Worm (Caenorhabditis elegans) whole organism, L4 larva: ENCODE results near the gene R10E9.4.

Experiments
- F37D6.2 ChIP-seq: sonication (generic microtip); optimal IDR thresholded peaks from 2 replicates; lab custom pipeline; 2016; ENCODE audit warnings: mild to moderate bottlenecking, missing genetic modification characterization, missing compliant biosample characterization
- F49E8.2 ChIP-seq: sonication (generic microtip); optimal IDR thresholded peaks from 2 replicates; lab custom pipeline; 2016; ENCODE audit warnings: missing compliant biosample characterization, mild to moderate bottlenecking, missing genetic modification characterization, borderline replicate concordance
- T20F7.1 ChIP-seq: fragments of 200-800 bp; sonication (Bioruptor generic); optimal IDR thresholded peaks from 2 replicates; lab custom pipeline; 2018; ENCODE audit warnings: mild to moderate bottlenecking, missing genetic modification characterization, missing compliant biosample characterization
- ZK337.2 ChIP-seq: fragments of 200-800 bp; sonication (Bioruptor generic); IDR thresholded peaks from 2 replicates; pipeline ENCODE4 v1.3.6; 2022; ENCODE audit warnings: missing genetic modification reagents, missing genetic modification characterization, missing compliant biosample characterization
- ZK546.5 ChIP-seq, 2 experiments: sonication (generic microtip); optimal IDR thresholded peaks; 2 replicates each; lab custom pipeline; 2017; ENCODE audit warnings: missing biosample characterization in 2 of 2, missing genetic modification characterization in 2 of 2
- ama-1 ChIP-seq: fragments of 150-350 bp; optimal IDR thresholded peaks from 2 replicates; lab custom pipeline; 2014; ENCODE audit warnings: inconsistent platforms, mixed read lengths
- arid-1 ChIP-seq: fragments of 200-800 bp; sonication (Bioruptor generic); conservative IDR thresholded peaks from 2 replicates; pipeline ENCODE4 v1.3.6; 2022; ENCODE audit warnings: missing genetic modification reagents, missing genetic modification characterization, missing compliant biosample characterization
- ceh-20 ChIP-seq: fragments of 200-800 bp; sonication (Bioruptor generic); IDR thresholded peaks from 2 replicates; pipeline ENCODE4 v1.3.6; 2022; ENCODE audit warnings: missing genetic modification reagents, missing genetic modification characterization, missing compliant biosample characterization
- ceh-32 ChIP-seq: sonication (generic microtip); optimal IDR thresholded peaks from 2 replicates; lab custom pipeline; 2016; ENCODE audit warnings: mild to moderate bottlenecking, missing genetic modification characterization, missing compliant biosample characterization; ENCODE audit not compliant: poor library complexity
- ctbp-1 ChIP-seq: fragments of 200-800 bp; sonication (Bioruptor generic); IDR thresholded peaks from 2 replicates; pipeline ENCODE4 v1.3.6; 2022; ENCODE audit warnings: missing genetic modification reagents, missing genetic modification characterization, missing compliant biosample characterization
- daf-19 ChIP-seq: fragments of 200-800 bp; sonication (Bioruptor generic); conservative IDR thresholded peaks from 2 replicates; pipeline ENCODE4 v1.3.6; 2022; ENCODE audit warnings: missing genetic modification characterization, missing compliant biosample characterization
- daf-8 ChIP-seq: fragments of 200-800 bp; sonication (Bioruptor generic); IDR thresholded peaks from 2 replicates; pipeline ENCODE4 v1.3.6; 2022; ENCODE audit warnings: missing genetic modification characterization, missing compliant biosample characterization
- dmd-6 ChIP-seq: fragments of 200-800 bp; sonication (Bioruptor generic); IDR thresholded peaks from 2 replicates; pipeline ENCODE4 v1.3.6; 2022; ENCODE audit warnings: missing genetic modification reagents, missing genetic modification characterization, missing compliant biosample characterization
- dpl-1 ChIP-seq: fragments of 150-350 bp; optimal IDR thresholded peaks from 2 replicates; lab custom pipeline; 2014; ENCODE audit warnings: missing biosample characterization, missing genetic modification reagents, missing genetic modification characterization
- duxl-1 ChIP-seq: sonication (generic microtip); optimal IDR thresholded peaks from 2 replicates; lab custom pipeline; 2016; ENCODE audit warnings: mild to moderate bottlenecking, missing genetic modification characterization, moderate library complexity, missing compliant biosample characterization; ENCODE audit not compliant: poor library complexity
- dve-1 ChIP-seq: sonication (generic microtip); optimal IDR thresholded peaks from 2 replicates; lab custom pipeline; 2017; ENCODE audit warnings: antibody characterized with exemption, mild to moderate bottlenecking, missing genetic modification characterization, missing compliant biosample characterization; ENCODE audit not compliant: insufficient read depth
- egl-43 ChIP-seq: fragments of 200-800 bp; sonication (Bioruptor generic); IDR thresholded peaks from 2 replicates; pipeline ENCODE4 v1.3.6; 2022; ENCODE audit warnings: missing genetic modification reagents, missing genetic modification characterization, missing compliant biosample characterization
- gei-8 ChIP-seq: fragments of 200-800 bp; sonication (Bioruptor generic); optimal IDR thresholded peaks from 2 replicates; lab custom pipeline; 2018; ENCODE audit warnings: mild to moderate bottlenecking, missing genetic modification characterization, missing compliant biosample characterization
- hif-1 ChIP-seq, 2 experiments: sonication (generic microtip); optimal IDR thresholded peaks; 2 replicates each; lab custom pipeline; 2016 to 2017; ENCODE audit warnings: missing compliant biosample characterization in 2 of 2, missing genetic modification characterization in 2 of 2, missing genetic modification reagents in 2 of 2, missing genotype in 2 of 2, mild to moderate bottlenecking in 1 of 2
- hlh-11 ChIP-seq: fragments of 200-800 bp; sonication (Bioruptor generic); optimal IDR thresholded peaks from 2 replicates; lab custom pipeline; 2018; ENCODE audit warnings: mild to moderate bottlenecking, missing genetic modification characterization, missing compliant biosample characterization
- hlh-30 ChIP-seq: sonication (generic microtip); optimal IDR thresholded peaks from 2 replicates; lab custom pipeline; 2017; ENCODE audit warnings: antibody characterized with exemption, mild to moderate bottlenecking, missing genetic modification characterization, missing compliant biosample characterization; ENCODE audit not compliant: insufficient read depth
- hmg-1.1 ChIP-seq: fragments of 200-800 bp; sonication (Bioruptor generic); IDR thresholded peaks from 2 replicates; pipeline ENCODE4 v1.3.6; 2022; ENCODE audit warnings: missing genetic modification reagents, missing genetic modification characterization, missing compliant biosample characterization
- jun-1 ChIP-seq: fragments of 150-350 bp; optimal IDR thresholded peaks from 2 replicates; lab custom pipeline; 2014; ENCODE audit warnings: missing biosample characterization, missing genetic modification reagents, missing genetic modification characterization
- lin-13 ChIP-seq: fragments of 150-350 bp; optimal IDR thresholded peaks from 2 replicates; lab custom pipeline; 2014; ENCODE audit warnings: missing biosample characterization, missing genetic modification reagents, missing genetic modification characterization
- lin-29 ChIP-seq: fragments of 200-800 bp; sonication (Bioruptor generic); IDR thresholded peaks from 2 replicates; pipeline ENCODE4 v1.3.6; 2022; ENCODE audit warnings: missing genetic modification reagents, missing genetic modification characterization, missing compliant biosample characterization
- lin-38 ChIP-seq: fragments of 200-800 bp; sonication (Bioruptor generic); IDR thresholded peaks from 2 replicates; pipeline ENCODE4 v1.3.6; 2022; ENCODE audit warnings: missing genetic modification reagents, missing genetic modification characterization, missing compliant biosample characterization
- lin-39 ChIP-seq: fragments of 150-350 bp; optimal IDR thresholded peaks from 2 replicates; lab custom pipeline; 2014; ENCODE audit warnings: missing biosample characterization, missing genetic modification reagents, missing genetic modification characterization
- lir-3 ChIP-seq: sonication (generic microtip); optimal IDR thresholded peaks from 2 replicates; lab custom pipeline; 2016; ENCODE audit warnings: mild to moderate bottlenecking, missing genetic modification characterization, missing compliant biosample characterization
- mep-1 ChIP-seq: fragments of 150-350 bp; sonication (generic microtip); optimal IDR thresholded peaks from 3 replicates; lab custom pipeline; 2014; ENCODE audit warnings: missing biosample characterization, missing genetic modification characterization
- mes-2 ChIP-seq: sonication (generic microtip); optimal IDR thresholded peaks from 2 replicates; lab custom pipeline; 2016; ENCODE audit warnings: missing genotype, mild to moderate bottlenecking, missing genetic modification characterization, missing compliant biosample characterization; ENCODE audit not compliant: poor library complexity, severe bottlenecking
- mxl-2 ChIP-seq: fragments of 200-800 bp; sonication (Bioruptor generic); conservative IDR thresholded peaks from 2 replicates; pipeline ENCODE4 v1.3.6; 2022; ENCODE audit warnings: missing genetic modification reagents, missing genetic modification characterization, missing compliant biosample characterization
- mxl-3 ChIP-seq: fragments of 200-800 bp; sonication (Bioruptor generic); optimal IDR thresholded peaks from 2 replicates; lab custom pipeline; 2018; ENCODE audit warnings: mild to moderate bottlenecking, missing genetic modification characterization, missing compliant biosample characterization
- nhr-102 ChIP-seq: sonication (generic microtip); optimal IDR thresholded peaks from 2 replicates; lab custom pipeline; 2016; ENCODE audit warnings: mild to moderate bottlenecking, missing genetic modification characterization, moderate library complexity, missing compliant biosample characterization
- nhr-28 ChIP-seq: fragments of 150-350 bp; optimal IDR thresholded peaks from 2 replicates; lab custom pipeline; 2014; ENCODE audit warnings: missing biosample characterization, missing genetic modification characterization
- nhr-48 ChIP-seq: sonication (generic microtip); optimal IDR thresholded peaks from 2 replicates; lab custom pipeline; 2016; ENCODE audit warnings: mild to moderate bottlenecking, missing genetic modification characterization, missing compliant biosample characterization
- nhr-6 ChIP-seq: fragments of 150-350 bp; optimal IDR thresholded peaks from 2 replicates; lab custom pipeline; 2014; ENCODE audit warnings: missing biosample characterization, missing genetic modification characterization
- nhr-76 ChIP-seq: fragments of 150-350 bp; optimal IDR thresholded peaks from 2 replicates; lab custom pipeline; 2014; ENCODE audit warnings: missing biosample characterization, missing genetic modification characterization
- pha-4 ChIP-seq, 2 experiments: fragments of 150-350 bp in 1 of 2; fragments of 200-800 bp in 1 of 2; sonication (Bioruptor generic) in 1 of 2; IDR thresholded peaks in 1 of 2; optimal IDR thresholded peaks in 1 of 2; 2 replicates each; pipeline versions ENCODE4 v1.3.6 to Lab custom; 2014 to 2022; ENCODE audit warnings: missing genetic modification characterization in 2 of 2, missing genetic modification reagents in 2 of 2, missing biosample characterization in 1 of 2, missing compliant biosample characterization in 1 of 2
- php-3 ChIP-seq: fragments of 200-800 bp; sonication (Bioruptor generic); IDR thresholded peaks from 2 replicates; pipeline ENCODE4 v1.3.6; 2022; ENCODE audit warnings: missing genetic modification reagents, missing genetic modification characterization, missing compliant biosample characterization
- pqm-1 ChIP-seq: sonication (generic microtip); optimal IDR thresholded peaks from 2 replicates; lab custom pipeline; 2017; ENCODE audit warnings: missing biosample characterization, missing genetic modification characterization
- rbr-2 ChIP-seq: sonication (generic microtip); optimal IDR thresholded peaks from 2 replicates; lab custom pipeline; 2016; ENCODE audit warnings: missing genotype, missing genetic modification characterization, missing compliant biosample characterization
- saeg-2 ChIP-seq: fragments of 200-800 bp; sonication (Bioruptor generic); IDR thresholded peaks from 2 replicates; pipeline ENCODE4 v1.3.6; 2022; ENCODE audit warnings: missing genetic modification reagents, missing genetic modification characterization, missing compliant biosample characterization
- sdz-12 ChIP-seq: fragments of 200-800 bp; sonication (Bioruptor generic); optimal IDR thresholded peaks from 2 replicates; lab custom pipeline; 2018; ENCODE audit warnings: mild to moderate bottlenecking, missing genetic modification characterization, missing compliant biosample characterization
- spr-1 ChIP-seq: sonication (generic microtip); optimal IDR thresholded peaks from 2 replicates; lab custom pipeline; 2016; ENCODE audit warnings: mild to moderate bottlenecking, missing genetic modification characterization, missing compliant biosample characterization
- tra-1 ChIP-seq: fragments of 200-800 bp; sonication (Bioruptor generic); IDR thresholded peaks from 2 replicates; pipeline ENCODE4 v1.3.6; 2022; ENCODE audit warnings: missing genetic modification reagents, missing genetic modification characterization, missing compliant biosample characterization
- unc-130 ChIP-seq: sonication (generic microtip); optimal IDR thresholded peaks from 2 replicates; lab custom pipeline; 2016; ENCODE audit warnings: missing genetic modification reagents, missing genetic modification characterization, missing compliant biosample characterization
- zfp-3 ChIP-seq: fragments of 200-800 bp; sonication (Bioruptor generic); conservative IDR thresholded peaks from 2 replicates; pipeline ENCODE4 v1.3.6; 2022; ENCODE audit warnings: missing genetic modification reagents, missing genetic modification characterization, missing compliant biosample characterization
- zip-2 ChIP-seq: fragments of 150-350 bp; optimal IDR thresholded peaks from 2 replicates; lab custom pipeline; 2014; ENCODE audit warnings: missing biosample characterization, missing genetic modification characterization
- ztf-7 ChIP-seq: fragments of 150-350 bp; optimal IDR thresholded peaks from 2 replicates; lab custom pipeline; 2014; ENCODE audit warnings: missing biosample characterization, missing genetic modification characterization

R10E9.4 gene

ce11 chrIII:4004064-4004580 lies 31.5 kb upstream of the R10E9.4 start, which contains the start of gene tif-1A:
Gene tif-1A (minus strand): TSS chrIII:4004114.
- TF ChIP-seq lin-29 (GFP tag; lab: Robert Waterston, UW) = no peak
- peak; percentile 87 for TF ChIP-seq nhr-102 (tag; lab: Kevin White, UChicago)
- TF ChIP-seq T20F7.1 (GFP tag; lab: Kevin White, UChicago) = peak; percentile 73
- TF ChIP-seq rbr-2 = peak; percentile 82
- peak; percentile 78 for TF ChIP-seq ztf-7 (tag; lab: Kevin White, UChicago)
- TF ChIP-seq daf-8 (GFP tag; lab: Robert Waterston, UW) = no peak
- TF ChIP-seq pqm-1 (tag; lab: Kevin White, UChicago) = peak; percentile 61
- peak; percentile 30 for TF ChIP-seq mxl-3 (GFP tag; lab: Kevin White, UChicago)
- peak; percentile 55 for TF ChIP-seq duxl-1 (tag; lab: Kevin White, UChicago)
- peak; percentile 80 for TF ChIP-seq lin-38 (GFP tag; lab: Robert Waterston, UW)
- TF ChIP-seq daf-19 = no peak
- TF ChIP-seq gei-8 (GFP tag; lab: Kevin White, UChicago) = no peak
- peak; percentile 85 for TF ChIP-seq dpl-1 (GFP tag; lab: Kevin White, UChicago)
- peak; percentile 54 for TF ChIP-seq F37D6.2 (tag; lab: Kevin White, UChicago)
- TF ChIP-seq hmg-1.1 (GFP tag; lab: Robert Waterston, UW) = peak; percentile 61
- 0 out of 2 replicates have a peak, but pooled peaks have one; percentile 28 for TF ChIP-seq ceh-20 (GFP tag; lab: Robert Waterston, UW)
- TF ChIP-seq nhr-48 = peak; percentile 66
- TF ChIP-seq hlh-30 (tag; lab: Kevin White, UChicago) = peak; percentile 72
- no peak for TF ChIP-seq ZK337.2 (GFP tag; lab: Robert Waterston, UW)
- TF ChIP-seq mxl-2 (GFP tag; lab: Robert Waterston, UW) = no peak
- peak; percentile 87 for TF ChIP-seq mes-2 (tag; lab: Kevin White, UChicago)
- peak; percentile 92 for TF ChIP-seq mep-1 (tag; lab: Kevin White, UChicago)
- TF ChIP-seq zip-2 (tag; lab: Kevin White, UChicago) = peak; percentile 72
- TF ChIP-seq nhr-28 = peak; percentile 72
- no peak for TF ChIP-seq ctbp-1 (GFP tag; lab: Robert Waterston, UW)
- TF ChIP-seq sdz-12 = no peak
- peak; percentile 88 for TF ChIP-seq dmd-6 (GFP tag; lab: Robert Waterston, UW)
- TF ChIP-seq pha-4 (GFP tag; IDR thresholded peaks at IDR 0.05; lab: Robert Waterston, UW) = peak; percentile 38; the same call in 1 of the 2 replicates
- peak; percentile 37 for TF ChIP-seq pha-4 (tag; optimal IDR thresholded peaks at IDR 0.05; lab: Kevin White, UChicago)
- peak; percentile 98 for TF ChIP-seq php-3 (GFP tag; lab: Robert Waterston, UW)
- TF ChIP-seq nhr-76 (tag; lab: Kevin White, UChicago) = no peak
- peak; percentile 11 for TF ChIP-seq unc-130 (GFP tag; lab: Kevin White, UChicago)
- TF ChIP-seq lin-39 (tag; lab: Kevin White, UChicago) = no peak
- no peak for TF ChIP-seq ama-1 (lab: Kevin White, UChicago)
- peak; percentile 92 for TF ChIP-seq hlh-11 (tag; lab: Kevin White, UChicago)
- TF ChIP-seq lin-13 (GFP tag; lab: Kevin White, UChicago) = peak; percentile 51
- peak; percentile 56; the same call in 1 of the 2 replicates for TF ChIP-seq zfp-3 (GFP tag; lab: Robert Waterston, UW)
- peak; percentile 66 for TF ChIP-seq spr-1 (tag; lab: Kevin White, UChicago)
- TF ChIP-seq tra-1 (GFP tag; lab: Robert Waterston, UW) = peak; percentile 73
- TF ChIP-seq ceh-32 = no peak
- no peak for TF ChIP-seq lir-3 (tag; lab: Kevin White, UChicago)
- peak; percentile 40; the same call in 1 of the 2 replicates for TF ChIP-seq arid-1 (GFP tag; lab: Robert Waterston, UW)
- peak; percentile 41 for TF ChIP-seq jun-1 (tag; lab: Kevin White, UChicago)
- TF ChIP-seq hif-1 (tag; optimal IDR thresholded peaks at IDR 0.05; lab: Kevin White, UChicago) = peak in 1 of 2 experiments; percentile 71
- TF ChIP-seq egl-43 (GFP tag; lab: Robert Waterston, UW) = no peak
- TF ChIP-seq ZK546.5 (tag; optimal IDR thresholded peaks at IDR 0.05; lab: Kevin White, UChicago) = no peak
- TF ChIP-seq nhr-6 (tag; lab: Kevin White, UChicago) = peak; percentile 73
- no peak for TF ChIP-seq saeg-2
- peak; percentile 15 for TF ChIP-seq F49E8.2
- TF ChIP-seq dve-1 = peak; percentile 95
